Fruit fly (Drosophila melanogaster) whole organism, embryonic: ENCODE measurements around the gene CG43072.
A peak's percentile ranks its signal among the peaks of the same experiment; 100 is the strongest.

Experiments used
- BtbVII ChIP-seq: fragments of 200-800 bp; sonication (Bioruptor generic); optimal IDR thresholded peaks from 3 replicates; lab custom pipeline; 2017; ENCODE audit warnings: missing biosample characterization, mild to moderate bottlenecking, missing genetic modification characterization
- CG10267 ChIP-seq: fragments of 200-800 bp; sonication (Bioruptor generic); optimal IDR thresholded peaks from 2 replicates; lab custom pipeline; 2018; ENCODE audit warnings: missing biosample characterization, mild to moderate bottlenecking, missing genetic modification characterization, moderate library complexity
- CG10654 ChIP-seq: fragments of 200-800 bp; sonication (Bioruptor generic); optimal IDR thresholded peaks from 2 replicates; lab custom pipeline; 2016; ENCODE audit warnings: missing biosample characterization, missing genetic modification characterization
- CG13287 ChIP-seq: fragments of 200-800 bp; sonication (Bioruptor generic); IDR thresholded peaks from 2 replicates; pipeline ENCODE4 v1.3.6; 2022; ENCODE audit warnings: missing biosample characterization, missing genetic modification characterization; ENCODE audit not compliant: partially characterized antibody
- CG14667 ChIP-seq: fragments of 200-800 bp; sonication (Bioruptor generic); IDR thresholded peaks from 2 replicates; pipeline ENCODE4 v1.3.6; 2022; ENCODE audit warnings: missing biosample characterization, missing genetic modification characterization
- CG15269 ChIP-seq: fragments of 200-800 bp; sonication (Bioruptor generic); optimal IDR thresholded peaks from 2 replicates; lab custom pipeline; 2018; ENCODE audit warnings: missing biosample characterization, mild to moderate bottlenecking, missing genetic modification characterization, moderate library complexity
- CG16779 ChIP-seq: fragments of 200-800 bp; sonication (Bioruptor generic); IDR thresholded peaks from 2 replicates; pipeline ENCODE4 v1.3.6; 2022; ENCODE audit warnings: missing biosample characterization, missing genetic modification characterization
- CG17829 ChIP-seq: fragments of 200-800 bp; optimal IDR thresholded peaks from 2 replicates; lab custom pipeline; 2019; ENCODE audit warnings: missing biosample characterization, mild to moderate bottlenecking, missing genetic modification characterization, moderate library complexity
- CG2116 ChIP-seq: fragments of 200-800 bp; sonication (Bioruptor generic); optimal IDR thresholded peaks from 3 replicates; lab custom pipeline; 2018; ENCODE audit warnings: missing biosample characterization, mild to moderate bottlenecking, missing genetic modification characterization
- CG2120 ChIP-seq: fragments of 200-800 bp; sonication (Bioruptor generic); optimal IDR thresholded peaks from 3 replicates; lab custom pipeline; 2016; ENCODE audit warnings: missing biosample characterization, missing genetic modification characterization
- CG31441 ChIP-seq: fragments of 200-800 bp; sonication (Bioruptor generic); IDR thresholded peaks from 2 replicates; pipeline ENCODE4 v1.3.6; 2022; ENCODE audit warnings: missing biosample characterization, missing genetic modification characterization
- CG3163 ChIP-seq: fragments of 200-800 bp; sonication (Bioruptor generic); optimal IDR thresholded peaks from 3 replicates; lab custom pipeline; 2016; ENCODE audit warnings: missing biosample characterization, missing genetic modification characterization
- CG33557 ChIP-seq: fragments of 200-800 bp; sonication (Bioruptor generic); optimal IDR thresholded peaks from 2 replicates; lab custom pipeline; 2019; ENCODE audit warnings: missing biosample characterization, mild to moderate bottlenecking, missing genetic modification characterization, moderate library complexity
- CG43689 ChIP-seq: fragments of 200-800 bp; sonication (Bioruptor generic); IDR thresholded peaks from 2 replicates; pipeline ENCODE4 v1.3.6; 2022; ENCODE audit warnings: missing biosample characterization, missing genetic modification characterization
- CG6689 ChIP-seq: fragments of 200-800 bp; sonication (Bioruptor generic); IDR thresholded peaks from 2 replicates; pipeline ENCODE4 v1.3.6; 2022; ENCODE audit warnings: missing biosample characterization, missing genetic modification characterization
- CG7987 ChIP-seq: fragments of 200-800 bp; sonication (Bioruptor generic); optimal IDR thresholded peaks from 2 replicates; lab custom pipeline; 2018; ENCODE audit warnings: missing biosample characterization, mild to moderate bottlenecking, missing genetic modification characterization, moderate library complexity
- CHES-1-like ChIP-seq: fragments of 200-800 bp; sonication (Bioruptor generic); optimal IDR thresholded peaks from 2 replicates; lab custom pipeline; 2016; ENCODE audit warnings: missing biosample characterization, missing genetic modification characterization
- Dek ChIP-seq: fragments of 200-800 bp; sonication (Bioruptor generic); optimal IDR thresholded peaks from 3 replicates; lab custom pipeline; 2019; ENCODE audit warnings: missing biosample characterization, mild to moderate bottlenecking, missing genetic modification characterization, moderate library complexity
- E2f2 ChIP-seq: fragments of 200-800 bp; sonication (Bioruptor generic); IDR thresholded peaks from 2 replicates; pipeline ENCODE4 v1.3.6; 2022; ENCODE audit warnings: missing biosample characterization, missing genetic modification characterization
- HLH4C ChIP-seq: fragments of 200-800 bp; sonication (Bioruptor generic); IDR thresholded peaks from 3 replicates; pipeline ENCODE4 v1.3.6; 2022; ENCODE audit warnings: missing biosample characterization, missing genetic modification characterization; ENCODE audit not compliant: partially characterized antibody
- Hand ChIP-seq: fragments of 200-800 bp; sonication (Bioruptor generic); optimal IDR thresholded peaks from 2 replicates; lab custom pipeline; 2017; ENCODE audit warnings: mild to moderate bottlenecking, missing biosample characterization, missing genetic modification reagents, missing genetic modification characterization
- Mad ChIP-seq: fragments of 200-800 bp; sonication (Bioruptor generic); optimal IDR thresholded peaks from 2 replicates; lab custom pipeline; 2016; ENCODE audit warnings: missing biosample characterization, missing genetic modification characterization
- Neu2 ChIP-seq: fragments of 200-800 bp; sonication (Bioruptor generic); optimal IDR thresholded peaks from 3 replicates; lab custom pipeline; 2016; ENCODE audit warnings: missing biosample characterization, missing genetic modification characterization, borderline replicate concordance
- Stat92E ChIP-seq, 3 experiments: fragments of >200 bp in 2 of 3; fragments of 200-800 bp in 1 of 3; sonication (Bioruptor generic) in 1 of 3; optimal IDR thresholded peaks; 2 replicates each; lab custom pipeline; 2017 to 2019; ENCODE audit warnings: missing biosample characterization in 3 of 3, missing genetic modification characterization in 3 of 3, mild to moderate bottlenecking in 1 of 3, moderate library complexity in 1 of 3
- Trl ChIP-seq, 3 experiments: fragments of >200 bp in 2 of 3; fragments of 200-800 bp in 1 of 3; sonication (Bioruptor generic) in 1 of 3; optimal IDR thresholded peaks; 2 replicates in 1 of 3; 3 replicates in 2 of 3; lab custom pipeline; 2016 to 2017; ENCODE audit warnings: missing biosample characterization in 1 of 3, missing genetic modification characterization in 1 of 3
- Vsx1 ChIP-seq: fragments of 200-800 bp; sonication (Bioruptor generic); optimal IDR thresholded peaks from 2 replicates; lab custom pipeline; 2017; ENCODE audit warnings: missing biosample characterization, mild to moderate bottlenecking, missing genetic modification characterization, missing genetic modification reagents
- ab ChIP-seq: fragments of 200-800 bp; sonication (Bioruptor generic); optimal IDR thresholded peaks from 2 replicates; lab custom pipeline; 2016; ENCODE audit warnings: missing biosample characterization, missing genetic modification characterization
- al ChIP-seq: fragments of 200-800 bp; sonication (Bioruptor generic); IDR thresholded peaks from 2 replicates; pipeline ENCODE4 v1.3.6; 2022; ENCODE audit warnings: missing biosample characterization, missing genetic modification characterization
- ato ChIP-seq: fragments of 200-800 bp; sonication (Bioruptor generic); IDR thresholded peaks from 2 replicates; pipeline ENCODE4 v1.3.6; 2022; ENCODE audit warnings: missing biosample characterization, missing genetic modification characterization; ENCODE audit not compliant: partially characterized antibody
- fd96Cb ChIP-seq: fragments of 200-800 bp; sonication (Bioruptor generic); optimal IDR thresholded peaks from 2 replicates; lab custom pipeline; 2018; ENCODE audit warnings: missing biosample characterization, mild to moderate bottlenecking, missing genetic modification characterization, moderate library complexity
- grn ChIP-seq: fragments of 200-800 bp; sonication (Bioruptor generic); optimal IDR thresholded peaks from 3 replicates; lab custom pipeline; 2017; ENCODE audit warnings: missing biosample characterization, missing genetic modification characterization
- ham ChIP-seq: fragments of 200-800 bp; sonication (Bioruptor generic); IDR thresholded peaks from 2 replicates; pipeline ENCODE4 v1.3.6; 2022; ENCODE audit warnings: missing biosample characterization, missing genetic modification characterization
- kah ChIP-seq: fragments of 200-800 bp; sonication (Bioruptor generic); optimal IDR thresholded peaks from 2 replicates; lab custom pipeline; 2018; ENCODE audit warnings: missing biosample characterization, mild to moderate bottlenecking, missing genetic modification characterization
- knrl ChIP-seq: fragments of 200-800 bp; sonication (Bioruptor generic); IDR thresholded peaks from 3 replicates; pipeline ENCODE4 v1.3.6; 2022; ENCODE audit warnings: missing biosample characterization, missing genetic modification characterization; ENCODE audit not compliant: partially characterized antibody
- nerfin-2 ChIP-seq: fragments of 200-800 bp; sonication (Bioruptor generic); IDR thresholded peaks from 2 replicates; pipeline ENCODE4 v1.3.6; 2022; ENCODE audit warnings: missing biosample characterization, missing genetic modification characterization; ENCODE audit not compliant: partially characterized antibody
- onecut ChIP-seq: fragments of 200-800 bp; sonication (Bioruptor generic); IDR thresholded peaks from 2 replicates; pipeline ENCODE4 v1.3.6; 2022; ENCODE audit warnings: missing biosample characterization, missing genetic modification characterization
- pan ChIP-seq, 4 experiments: fragments of >200 bp in 3 of 4; fragments of 200-800 bp in 1 of 4; sonication (Bioruptor generic) in 1 of 4; optimal IDR thresholded peaks in 3 of 4; IDR thresholded peaks in 1 of 4; 2 replicates each; pipeline versions ENCODE4 v1.3.6 to Lab custom; 2017 to 2022; ENCODE audit warnings: missing biosample characterization in 2 of 4, missing genetic modification characterization in 2 of 4, mixed read lengths in 1 of 4
- pum ChIP-seq: fragments of 200-800 bp; sonication (Bioruptor generic); optimal IDR thresholded peaks from 2 replicates; lab custom pipeline; 2016; ENCODE audit warnings: missing biosample characterization, missing genetic modification characterization
- schlank ChIP-seq: fragments of 200-800 bp; sonication (Bioruptor generic); optimal IDR thresholded peaks from 2 replicates; lab custom pipeline; 2018; ENCODE audit warnings: missing biosample characterization, mild to moderate bottlenecking, missing genetic modification characterization
- scrt ChIP-seq: fragments of 200-800 bp; sonication (Bioruptor generic); optimal IDR thresholded peaks from 2 replicates; lab custom pipeline; 2018; ENCODE audit warnings: missing biosample characterization, mild to moderate bottlenecking, missing genetic modification characterization, moderate library complexity
- shn ChIP-seq: fragments of 200-800 bp; sonication (Bioruptor generic); optimal IDR thresholded peaks from 3 replicates; lab custom pipeline; 2016; ENCODE audit warnings: missing biosample characterization, missing genetic modification characterization
- slp2 ChIP-seq: fragments of 200-800 bp; sonication (Bioruptor generic); optimal IDR thresholded peaks from 2 replicates; lab custom pipeline; 2016; ENCODE audit warnings: missing biosample characterization, missing genetic modification characterization
- so ChIP-seq: fragments of 200-800 bp; sonication (Bioruptor generic); IDR thresholded peaks from 3 replicates; pipeline ENCODE4 v1.3.6; 2022; ENCODE audit warnings: missing biosample characterization, missing genetic modification characterization
- twi ChIP-seq: fragments of 200-800 bp; optimal IDR thresholded peaks from 2 replicates; lab custom pipeline; 2019; ENCODE audit warnings: missing biosample characterization, mild to moderate bottlenecking, missing genetic modification characterization, moderate library complexity
- wor ChIP-seq: fragments of 200-800 bp; sonication (Bioruptor generic); IDR thresholded peaks from 2 replicates; pipeline ENCODE4 v1.3.6; 2022; ENCODE audit warnings: missing biosample characterization, missing genetic modification characterization
- zen ChIP-seq: fragments of 200-800 bp; sonication (Bioruptor generic); optimal IDR thresholded peaks from 3 replicates; lab custom pipeline; 2018; ENCODE audit warnings: missing biosample characterization, mild to moderate bottlenecking, missing genetic modification characterization, moderate library complexity

The CG43072 gene

dm6 chr3L:21034281-21035221 is 31.1 kb upstream of the CG43072 start, which contains the start of gene siz (continued):
- peak; percentile 43 for TF ChIP-seq CG15269
- TF ChIP-seq CG10654 (GFP tag; lab: Kevin White, UChicago) = no peak
- no peak for TF ChIP-seq Vsx1 (GFP tag; lab: Kevin White, UChicago)
- 0 out of 2 replicates have a peak, but pooled peaks have one; percentile 16 for TF ChIP-seq onecut (GFP tag; lab: Robert Waterston, UW)
- peak; percentile 18; the same call in 1 of the 3 replicates for TF ChIP-seq so
- no peak for TF ChIP-seq Hand (GFP tag; lab: Kevin White, UChicago)
- no peak for TF ChIP-seq Neu2 (GFP tag; lab: Kevin White, UChicago)
- no peak for TF ChIP-seq shn (GFP tag; lab: Kevin White, UChicago)
- peak in 1 of 3 experiments; percentile 94 for TF ChIP-seq Stat92E (GFP tag; optimal IDR thresholded peaks at IDR 0.05; lab: Kevin White, UChicago)
- peak; percentile 16 for TF ChIP-seq zen
- TF ChIP-seq Dek = no peak
- TF ChIP-seq scrt (GFP tag; lab: Kevin White, UChicago) = peak; percentile 63
- TF ChIP-seq CG17829 (tag; lab: Kevin White, UChicago) = peak; percentile 43
- TF ChIP-seq fd96Cb (tag; lab: Kevin White, UChicago) = no peak
- TF ChIP-seq pum (GFP tag; lab: Kevin White, UChicago) = no peak
- no peak for TF ChIP-seq ham
- no peak for TF ChIP-seq grn (GFP tag; lab: Kevin White, UChicago)
- no peak for TF ChIP-seq BtbVII (GFP tag; lab: Kevin White, UChicago)
- TF ChIP-seq Mad (GFP tag; lab: Kevin White, UChicago) = no peak
- TF ChIP-seq kah (GFP tag; lab: Kevin White, UChicago) = peak; percentile 55
- peak; percentile 60 for TF ChIP-seq CG10267 (tag; lab: Kevin White, UChicago)
- TF ChIP-seq pan (optimal IDR thresholded peaks at IDR 0.05; lab: Kevin White, UChicago) = no peak
- TF ChIP-seq pan (GFP tag; optimal IDR thresholded peaks at IDR 0.05 in 1 of 2, IDR thresholded peaks at IDR 0.05 in 1 of 2) = no peak
- no peak for TF ChIP-seq CG43689 (GFP tag; lab: Robert Waterston, UW)
- TF ChIP-seq wor = no peak
- TF ChIP-seq CG14667 (GFP tag; lab: Robert Waterston, UW) = no peak
- peak; percentile 48 for TF ChIP-seq CG33557 (GFP tag; lab: Kevin White, UChicago)
- TF ChIP-seq slp2 (GFP tag; lab: Kevin White, UChicago) = no peak
- TF ChIP-seq ab = no peak
- peak; percentile 30; the same call in 1 of the 2 replicates for TF ChIP-seq ato (GFP tag; lab: Robert Waterston, UW)
- TF ChIP-seq CG13287 = peak; percentile 42; the same call in 1 of the 2 replicates
- TF ChIP-seq CG7987 (GFP tag; lab: Kevin White, UChicago) = peak; percentile 12
- no peak for TF ChIP-seq schlank (tag; lab: Kevin White, UChicago)
- no peak for TF ChIP-seq CG16779 (GFP tag; lab: Robert Waterston, UW)
- no peak for TF ChIP-seq twi (tag; lab: Kevin White, UChicago)
- no peak for TF ChIP-seq Trl (optimal IDR thresholded peaks at IDR 0.05; lab: Kevin White, UChicago)
- TF ChIP-seq Trl (GFP tag; optimal IDR thresholded peaks at IDR 0.05; lab: Kevin White, UChicago) = peak; percentile 5
- TF ChIP-seq knrl = no peak
- TF ChIP-seq nerfin-2 (GFP tag; lab: Robert Waterston, UW) = no peak
- TF ChIP-seq CG2120 = peak; percentile 39
- no peak for TF ChIP-seq HLH4C (GFP tag; lab: Robert Waterston, UW)
- peak; percentile 77 for TF ChIP-seq E2f2 (GFP tag; lab: Robert Waterston, UW)
- TF ChIP-seq CHES-1-like = no peak
- peak; percentile 52 for TF ChIP-seq CG2116 (GFP tag; lab: Kevin White, UChicago)
- TF ChIP-seq CG6689 (GFP tag; lab: Robert Waterston, UW) = no peak
- TF ChIP-seq al (GFP tag; lab: Robert Waterston, UW) = no peak
- 0 out of 2 replicates have a peak, but pooled peaks have one; percentile 25 for TF ChIP-seq CG31441 (GFP tag; lab: Robert Waterston, UW)
- TF ChIP-seq CG3163 (GFP tag; lab: Kevin White, UChicago) = no peak
